Worm (Caenorhabditis elegans) whole organism, early embryonic: ENCODE data around the gene T26A8.4.
A peak's percentile ranks its signal among the peaks of the same experiment; 100 is the strongest.
"Not testable (repeated sequence)": the region's sequence is repeated elsewhere in the genome, so short reads cannot be mapped to it uniquely, and the experiment has no call there.

Source experiments
- B0310.2 ChIP-seq: sonication (generic microtip); optimal IDR thresholded peaks from 2 replicates; lab custom pipeline; 2016; ENCODE audit warnings: mild to moderate bottlenecking, missing genetic modification characterization, missing compliant biosample characterization
- ama-1 ChIP-seq: fragments of 150-350 bp; optimal IDR thresholded peaks from 2 replicates; lab custom pipeline; 2014
- ceh-13 ChIP-seq: fragments of 200-800 bp; sonication (Bioruptor generic); optimal IDR thresholded peaks from 2 replicates; lab custom pipeline; 2018; ENCODE audit warnings: mild to moderate bottlenecking, missing genetic modification characterization, missing compliant biosample characterization
- flt-1 ChIP-seq: fragments of 200-800 bp; sonication (Bioruptor generic); IDR thresholded peaks from 2 replicates; pipeline ENCODE4 v1.3.6; 2022; ENCODE audit warnings: missing genetic modification characterization, missing compliant biosample characterization
- hmg-4 ChIP-seq: fragments of 200-800 bp; sonication (Bioruptor generic); optimal IDR thresholded peaks from 2 replicates; lab custom pipeline; 2018; ENCODE audit warnings: mild to moderate bottlenecking, missing genetic modification characterization, missing compliant biosample characterization
- pes-1 ChIP-seq: fragments of 200-800 bp; sonication (Bioruptor generic); IDR thresholded peaks from 2 replicates; pipeline ENCODE4 v1.3.6; 2022; ENCODE audit warnings: missing genetic modification reagents, missing genetic modification characterization, missing compliant biosample characterization
- sea-1 ChIP-seq: fragments of 200-800 bp; sonication (Bioruptor generic); conservative IDR thresholded peaks from 2 replicates; pipeline ENCODE4 v1.3.6; 2022; ENCODE audit warnings: missing genetic modification characterization, missing compliant biosample characterization
- tbx-37 ChIP-seq: fragments of 200-800 bp; sonication (Bioruptor generic); conservative IDR thresholded peaks from 2 replicates; pipeline ENCODE4 v1.3.6; 2022; ENCODE audit warnings: missing genetic modification reagents, missing genetic modification characterization, missing compliant biosample characterization

ce11 chrIV:8412538-8412937 lies 20.2 kb downstream of the T26A8.4 start:
- TF ChIP-seq B0310.2 (tag; lab: Kevin White, UChicago); tbx-37 (GFP tag; lab: Robert Waterston, UW); ama-1 (lab: Kevin White, UChicago); ceh-13 (GFP tag; lab: Kevin White, UChicago); hmg-4: not testable (repeated sequence)
- TF ChIP-seq flt-1 (GFP tag; lab: Robert Waterston, UW): peak; percentile 69
- TF ChIP-seq sea-1: peak; percentile 72; the same call in 1 of the 2 replicates
- TF ChIP-seq pes-1 (GFP tag; lab: Robert Waterston, UW): peak; percentile 79
